Worm (Caenorhabditis elegans) whole organism, L3 larva: ENCODE measurements around the gene cwc-15.

Source experiments
- daf-12 ChIP-seq: fragments of 150-350 bp; optimal IDR thresholded peaks from 2 replicates; lab custom pipeline; 2014; ENCODE audit warnings: missing biosample characterization, missing genetic modification reagents, missing genetic modification characterization
- lsy-12 ChIP-seq: sonication (generic microtip); optimal IDR thresholded peaks from 2 replicates; lab custom pipeline; 2016; ENCODE audit warnings: mild to moderate bottlenecking, missing genetic modification characterization, missing compliant biosample characterization
- nhr-237 ChIP-seq: fragments of 150-350 bp; optimal IDR thresholded peaks from 2 replicates; lab custom pipeline; 2014; ENCODE audit warnings: missing biosample characterization, missing genetic modification characterization
- nhr-28 ChIP-seq: fragments of 150-350 bp; optimal IDR thresholded peaks from 2 replicates; lab custom pipeline; 2014; ENCODE audit warnings: missing biosample characterization, missing genetic modification characterization
- nhr-76 ChIP-seq: fragments of 150-350 bp; sonication (generic microtip); optimal IDR thresholded peaks from 5 replicates; lab custom pipeline; 2014; ENCODE audit warnings: missing biosample characterization, missing genetic modification characterization
- pqm-1 ChIP-seq: fragments of 150-350 bp; optimal IDR thresholded peaks from 2 replicates; lab custom pipeline; 2017; ENCODE audit warnings: missing biosample characterization, missing genetic modification characterization, inconsistent platforms
- ztf-4 ChIP-seq: fragments of 150-350 bp; optimal IDR thresholded peaks from 2 replicates; lab custom pipeline; 2014; ENCODE audit warnings: missing biosample characterization, missing genetic modification characterization

- TF ChIP-seq lsy-12 (no peak), daf-12 (tag; lab: Kevin White, UChicago) (no peak), pqm-1 (tag; lab: Kevin White, UChicago) (no peak), ztf-4 (tag; lab: Kevin White, UChicago) (no peak), nhr-237 (no peak), nhr-76 (tag; lab: Kevin White, UChicago) (no peak), nhr-28 (tag; lab: Kevin White, UChicago) (no peak)
These were observed 13.6 kb upstream of the cwc-15 start, which contains the start of gene str-233 for ce11 chrV:16009564-16009963.
